Worm (Caenorhabditis elegans) whole organism, early embryonic: ENCODE measurements around the gene nstp-2.

Source experiments
- B0310.2 ChIP-seq: sonication (generic microtip); optimal IDR thresholded peaks from 2 replicates; lab custom pipeline; 2016; ENCODE audit warnings: mild to moderate bottlenecking, missing genetic modification characterization, missing compliant biosample characterization
- F13C5.2 ChIP-seq: sonication (generic microtip); optimal IDR thresholded peaks from 2 replicates; lab custom pipeline; 2017; ENCODE audit warnings: mild to moderate bottlenecking, missing genetic modification characterization, inconsistent platforms, missing compliant biosample characterization
- aly-1 ChIP-seq: sonication (generic microtip); optimal IDR thresholded peaks from 2 replicates; lab custom pipeline; 2016; ENCODE audit warnings: missing genetic modification characterization, missing compliant biosample characterization
- ama-1 ChIP-seq: fragments of 150-350 bp; optimal IDR thresholded peaks from 2 replicates; lab custom pipeline; 2014
- ceh-13 ChIP-seq: fragments of 200-800 bp; sonication (Bioruptor generic); optimal IDR thresholded peaks from 2 replicates; lab custom pipeline; 2018; ENCODE audit warnings: mild to moderate bottlenecking, missing genetic modification characterization, missing compliant biosample characterization
- ceh-36 ChIP-seq: sonication (generic microtip); optimal IDR thresholded peaks from 2 replicates; lab custom pipeline; 2016; ENCODE audit warnings: missing genetic modification characterization, inconsistent platforms, missing compliant biosample characterization
- ets-7 ChIP-seq: sonication (generic microtip); optimal IDR thresholded peaks from 2 replicates; lab custom pipeline; 2016; ENCODE audit warnings: missing genotype, missing genetic modification characterization, missing compliant biosample characterization
- flt-1 ChIP-seq: fragments of 200-800 bp; sonication (Bioruptor generic); IDR thresholded peaks from 2 replicates; pipeline ENCODE4 v1.3.6; 2022; ENCODE audit warnings: missing genetic modification characterization, missing compliant biosample characterization
- hmbx-1 ChIP-seq: sonication (generic microtip); optimal IDR thresholded peaks from 2 replicates; lab custom pipeline; 2016; ENCODE audit warnings: mild to moderate bottlenecking, missing genetic modification characterization, missing compliant biosample characterization
- hmg-4 ChIP-seq: fragments of 200-800 bp; sonication (Bioruptor generic); optimal IDR thresholded peaks from 2 replicates; lab custom pipeline; 2018; ENCODE audit warnings: mild to moderate bottlenecking, missing genetic modification characterization, missing compliant biosample characterization
- hnd-1 ChIP-seq: sonication (generic microtip); optimal IDR thresholded peaks from 2 replicates; lab custom pipeline; 2016; ENCODE audit warnings: missing genetic modification characterization, missing compliant biosample characterization
- pes-1 ChIP-seq: fragments of 200-800 bp; sonication (Bioruptor generic); IDR thresholded peaks from 2 replicates; pipeline ENCODE4 v1.3.6; 2022; ENCODE audit warnings: missing genetic modification reagents, missing genetic modification characterization, missing compliant biosample characterization
- scrt-1 ChIP-seq: fragments of 200-800 bp; sonication (Bioruptor generic); IDR thresholded peaks from 2 replicates; pipeline ENCODE4 v1.3.6; 2022; ENCODE audit warnings: missing genetic modification characterization, missing compliant biosample characterization
- sea-1 ChIP-seq: fragments of 200-800 bp; sonication (Bioruptor generic); conservative IDR thresholded peaks from 2 replicates; pipeline ENCODE4 v1.3.6; 2022; ENCODE audit warnings: missing genetic modification characterization, missing compliant biosample characterization
- tbx-11 ChIP-seq: fragments of 200-800 bp; sonication (Bioruptor generic); IDR thresholded peaks from 2 replicates; pipeline ENCODE4 v1.3.6; 2022; ENCODE audit warnings: missing genetic modification characterization, missing compliant biosample characterization
- tbx-37 ChIP-seq: fragments of 200-800 bp; sonication (Bioruptor generic); conservative IDR thresholded peaks from 2 replicates; pipeline ENCODE4 v1.3.6; 2022; ENCODE audit warnings: missing genetic modification reagents, missing genetic modification characterization, missing compliant biosample characterization
- tra-4 ChIP-seq: sonication (generic microtip); optimal IDR thresholded peaks from 2 replicates; lab custom pipeline; 2017; ENCODE audit warnings: missing genetic modification characterization, missing compliant biosample characterization

nstp-2 gene

ce11 chrIV:6645867-6646655, 40.1 kb upstream of the nstp-2 start, which contains the start of gene hil-7:
TSS of gene hil-7 (plus strand) at chrIV:6646312.
- TF ChIP-seq aly-1 (tag; lab: Kevin White, UChicago), result peak; percentile 61
- peak; percentile 90 for TF ChIP-seq ama-1
- TF ChIP-seq F13C5.2 (tag; lab: Kevin White, UChicago), result peak; percentile 12
- no peak for TF ChIP-seq flt-1 (GFP tag; lab: Robert Waterston, UW)
- peak; percentile 63 for TF ChIP-seq hmg-4 (GFP tag; lab: Kevin White, UChicago)

- TF ChIP-seq ceh-36 (tag; lab: Kevin White, UChicago), result no peak
- TF ChIP-seq ets-7, result no peak
- TF ChIP-seq F13C5.2 (tag; lab: Kevin White, UChicago), result no peak
- TF ChIP-seq tbx-11, result no peak
- no peak for TF ChIP-seq tbx-37 (GFP tag; lab: Robert Waterston, UW)
- no peak for TF ChIP-seq scrt-1 (GFP tag; lab: Robert Waterston, UW)
- TF ChIP-seq hmbx-1, result no peak
- TF ChIP-seq hnd-1, result no peak
Observed at ce11 chrIV:6639880-6640279, 33.9 kb upstream of the nstp-2 start, which contains the start of gene C01B10.6. TSS of gene C01B10.6 (plus strand) at chrIV:6640180.

- TF ChIP-seq ets-7 (no peak), aly-1 (tag; lab: Kevin White, UChicago) (no peak), ama-1 (no peak), ceh-36 (tag; lab: Kevin White, UChicago) (no peak), scrt-1 (GFP tag; lab: Robert Waterston, UW) (no peak), F13C5.2 (tag; lab: Kevin White, UChicago) (no peak), sea-1 (GFP tag; lab: Robert Waterston, UW) (no peak), hnd-1 (no peak), tbx-11 (no peak), pes-1 (GFP tag; lab: Robert Waterston, UW) (no peak), hmg-4 (GFP tag; lab: Kevin White, UChicago) (no peak), flt-1 (GFP tag; lab: Robert Waterston, UW) (no peak), ceh-13 (no peak), B0310.2 (tag; lab: Kevin White, UChicago) (no peak), hmbx-1 (no peak), tbx-37 (GFP tag; lab: Robert Waterston, UW) (no peak)
Observed at ce11 chrIV:6638256-6638655, 32.3 kb upstream of the nstp-2 start, which contains the start of gene C01B10.7. TSS of gene C01B10.7 (plus strand) at chrIV:6638556.

- TF ChIP-seq tbx-11 (no peak), ceh-36 (tag; lab: Kevin White, UChicago) (no peak), ama-1 (no peak), pes-1 (GFP tag; lab: Robert Waterston, UW) (no peak), scrt-1 (GFP tag; lab: Robert Waterston, UW) (no peak), ceh-13 (no peak), tra-4 (no peak), sea-1 (GFP tag; lab: Robert Waterston, UW) (no peak), B0310.2 (tag; lab: Kevin White, UChicago) (no peak), tbx-37 (GFP tag; lab: Robert Waterston, UW) (no peak), ets-7 (no peak), F13C5.2 (tag; lab: Kevin White, UChicago) (no peak)
Observed at ce11 chrIV:6634789-6635188, 28.8 kb upstream of the nstp-2 start, which contains the start of gene metl-13. TSS of gene metl-13 (plus strand) at chrIV:6635089.

ce11 chrIV:6631704-6632272, 25.8 kb upstream of the nstp-2 start, which contains the start of the genes cest-5.1 and C01B10.9:
TSS of gene cest-5.1 (minus strand) at chrIV:6631754.
TSS of gene C01B10.9 (plus strand) at chrIV:6632222.
- TF ChIP-seq F13C5.2 (tag; lab: Kevin White, UChicago) (peak; percentile 26), tbx-11 (no peak), ceh-13 (no peak), tbx-37 (GFP tag; lab: Robert Waterston, UW) (peak; percentile 71), hmbx-1 (no peak), sea-1 (GFP tag; lab: Robert Waterston, UW) (no peak), pes-1 (GFP tag; lab: Robert Waterston, UW) (no peak), flt-1 (GFP tag; lab: Robert Waterston, UW) (no peak), ceh-36 (tag; lab: Kevin White, UChicago) (no peak)

ce11 chrIV:6627798-6628197, 21.8 kb upstream of the nstp-2 start, which contains the start of gene cest-5.2:
TSS of gene cest-5.2 (minus strand) at chrIV:6627925.
- TF ChIP-seq ama-1, result no peak
- TF ChIP-seq tbx-11, result no peak
- no peak for TF ChIP-seq aly-1 (tag; lab: Kevin White, UChicago)
- no peak for TF ChIP-seq tra-4
- TF ChIP-seq F13C5.2 (tag; lab: Kevin White, UChicago), result no peak
- TF ChIP-seq hmbx-1, result no peak
- no peak for TF ChIP-seq hmg-4 (GFP tag; lab: Kevin White, UChicago)

- TF ChIP-seq ets-7 (no peak), sea-1 (GFP tag; lab: Robert Waterston, UW) (no peak), B0310.2 (tag; lab: Kevin White, UChicago) (no peak), ama-1 (no peak), hmg-4 (GFP tag; lab: Kevin White, UChicago) (no peak), tra-4 (no peak), scrt-1 (GFP tag; lab: Robert Waterston, UW) (no peak), tbx-37 (GFP tag; lab: Robert Waterston, UW) (no peak), F13C5.2 (tag; lab: Kevin White, UChicago) (no peak)
Observed at ce11 chrIV:6623390-6623789, 17.4 kb upstream of the nstp-2 start, which contains the start of gene C01B10.44. TSS of gene C01B10.44 (plus strand) at chrIV:6623690.
